Worm (Caenorhabditis elegans) whole organism, L1 larva: ENCODE measurements around the gene chw-1.

Source experiments
- mep-1 ChIP-seq: fragments of 150-350 bp; optimal IDR thresholded peaks from 2 replicates; lab custom pipeline; 2014; ENCODE audit warnings: missing biosample characterization, missing genetic modification characterization
- pag-3 ChIP-seq: sonication (generic microtip); optimal IDR thresholded peaks from 2 replicates; lab custom pipeline; 2017; ENCODE audit warnings: missing genetic modification characterization, mild to moderate bottlenecking, missing compliant biosample characterization, antibody characterized with exemption, borderline replicate concordance; ENCODE audit not compliant: insufficient read depth

- TF ChIP-seq pag-3 (no peak), mep-1 (no peak)
Observed at ce11 chrV:10475421-10475820, 13.3 kb downstream of the chw-1 start.
